Fruit fly (Drosophila melanogaster) whole organism, prepupa: ENCODE measurements around the gene slow.

Experiments
- CG10631 ChIP-seq: fragments of 200-800 bp; sonication (Bioruptor generic); optimal IDR thresholded peaks from 2 replicates; lab custom pipeline; 2016; ENCODE audit warnings: missing biosample characterization, missing genetic modification characterization
- CG10669 ChIP-seq: fragments of 200-800 bp; sonication (Bioruptor generic); optimal IDR thresholded peaks from 3 replicates; lab custom pipeline; 2018; ENCODE audit warnings: missing biosample characterization, mild to moderate bottlenecking, missing genetic modification characterization, moderate library complexity
- CG11762 ChIP-seq: fragments of 200-800 bp; sonication (Bioruptor generic); optimal IDR thresholded peaks from 3 replicates; lab custom pipeline; 2016; ENCODE audit warnings: missing biosample characterization, missing genetic modification characterization; ENCODE audit not compliant: insufficient read depth
- CG15336 ChIP-seq: fragments of 200-800 bp; sonication (Bioruptor generic); IDR thresholded peaks from 2 replicates; pipeline ENCODE4 v1.3.6; 2022; ENCODE audit warnings: missing biosample characterization, missing genetic modification characterization
- CG1621 ChIP-seq: fragments of 200-800 bp; sonication (Bioruptor generic); optimal IDR thresholded peaks from 3 replicates; lab custom pipeline; 2018; ENCODE audit warnings: missing biosample characterization, mild to moderate bottlenecking, missing genetic modification characterization
- CG16779 ChIP-seq: fragments of 200-800 bp; sonication (Bioruptor generic); optimal IDR thresholded peaks from 3 replicates; lab custom pipeline; 2017; ENCODE audit warnings: missing biosample characterization, mild to moderate bottlenecking, missing genetic modification characterization
- CG3032 ChIP-seq: fragments of 200-800 bp; optimal IDR thresholded peaks from 2 replicates; lab custom pipeline; 2019; ENCODE audit warnings: missing biosample characterization, mild to moderate bottlenecking, missing genetic modification characterization, moderate library complexity
- CG31627 ChIP-seq: fragments of 200-800 bp; sonication (Bioruptor generic); optimal IDR thresholded peaks from 3 replicates; lab custom pipeline; 2016; ENCODE audit warnings: missing biosample characterization, missing genetic modification characterization
- CG32006 ChIP-seq: fragments of 200-800 bp; sonication (Bioruptor generic); optimal IDR thresholded peaks from 3 replicates; lab custom pipeline; 2017; ENCODE audit warnings: missing biosample characterization, mild to moderate bottlenecking, missing genetic modification characterization
- CG34406 ChIP-seq: fragments of 200-800 bp; sonication (Bioruptor generic); optimal IDR thresholded peaks from 3 replicates; lab custom pipeline; 2016; ENCODE audit warnings: missing biosample characterization, missing genetic modification characterization
- CG3919 ChIP-seq: fragments of 200-800 bp; sonication (Bioruptor generic); optimal IDR thresholded peaks from 3 replicates; lab custom pipeline; 2016; ENCODE audit warnings: missing biosample characterization, missing genetic modification characterization
- CG6163 ChIP-seq: fragments of 200-800 bp; sonication (Bioruptor generic); IDR thresholded peaks from 3 replicates; pipeline ENCODE4 v1.3.6; 2022; ENCODE audit warnings: missing biosample characterization, missing genetic modification characterization
- CG6276 ChIP-seq: fragments of 200-800 bp; sonication (Bioruptor generic); optimal IDR thresholded peaks from 2 replicates; lab custom pipeline; 2017; ENCODE audit warnings: missing biosample characterization, mild to moderate bottlenecking, missing genetic modification characterization
- CG6792 ChIP-seq: fragments of 200-800 bp; sonication (Bioruptor generic); optimal IDR thresholded peaks from 3 replicates; lab custom pipeline; 2016; ENCODE audit warnings: missing biosample characterization, missing genetic modification characterization
- CG6808 ChIP-seq: fragments of 200-800 bp; sonication (Bioruptor generic); optimal IDR thresholded peaks from 3 replicates; lab custom pipeline; 2017; ENCODE audit warnings: missing biosample characterization, missing genetic modification characterization, mild to moderate bottlenecking, moderate library complexity, missing genetic modification reagents
- CG6854 ChIP-seq: fragments of 200-800 bp; sonication (Bioruptor generic); optimal IDR thresholded peaks from 2 replicates; lab custom pipeline; 2017; ENCODE audit warnings: missing biosample characterization, mild to moderate bottlenecking, missing genetic modification characterization
- CG7368 ChIP-seq: fragments of 200-800 bp; sonication (Bioruptor generic); optimal IDR thresholded peaks from 3 replicates; lab custom pipeline; 2016; ENCODE audit warnings: missing biosample characterization, missing genetic modification characterization
- CG8119 ChIP-seq: fragments of 200-800 bp; sonication (Bioruptor generic); IDR thresholded peaks from 3 replicates; pipeline ENCODE4 v1.3.6; 2022; ENCODE audit warnings: missing biosample characterization, missing genetic modification characterization
- CG8319 ChIP-seq: fragments of 200-800 bp; sonication (Bioruptor generic); optimal IDR thresholded peaks from 3 replicates; lab custom pipeline; 2016; ENCODE audit warnings: missing biosample characterization, missing genetic modification characterization
- CG9139 ChIP-seq: fragments of 200-800 bp; sonication (Bioruptor generic); optimal IDR thresholded peaks from 3 replicates; lab custom pipeline; 2017; ENCODE audit warnings: missing biosample characterization, mild to moderate bottlenecking, missing genetic modification characterization
- Eip78C ChIP-seq: fragments of 200-800 bp; sonication (Bioruptor generic); peaks from one replicate; lab custom pipeline; 2016; ENCODE audit warnings: missing biosample characterization, missing genetic modification characterization
- Ets96B ChIP-seq: fragments of 200-800 bp; optimal IDR thresholded peaks from 2 replicates; lab custom pipeline; 2019; ENCODE audit warnings: missing biosample characterization, mild to moderate bottlenecking, missing genetic modification characterization, moderate library complexity
- Hr39 ChIP-seq: fragments of 200-800 bp; sonication (Bioruptor generic); optimal IDR thresholded peaks from 2 replicates; lab custom pipeline; 2016; ENCODE audit warnings: missing biosample characterization, missing genetic modification characterization
- Hr4 ChIP-seq: fragments of 200-800 bp; sonication (Bioruptor generic); optimal IDR thresholded peaks from 3 replicates; lab custom pipeline; 2016; ENCODE audit warnings: missing biosample characterization, missing genetic modification characterization
- Lpt ChIP-seq: fragments of 200-800 bp; sonication (Bioruptor generic); optimal IDR thresholded peaks from 3 replicates; lab custom pipeline; 2016; ENCODE audit warnings: missing biosample characterization, missing genetic modification characterization
- Met ChIP-seq: fragments of 200-800 bp; sonication (Bioruptor generic); optimal IDR thresholded peaks from 3 replicates; lab custom pipeline; 2016; ENCODE audit warnings: missing biosample characterization, missing genetic modification characterization
- OdsH ChIP-seq: fragments of 200-800 bp; sonication (Bioruptor generic); optimal IDR thresholded peaks from 3 replicates; lab custom pipeline; 2016; ENCODE audit warnings: missing biosample characterization, missing genetic modification characterization
- Smox ChIP-seq: fragments of 200-800 bp; sonication (Bioruptor generic); optimal IDR thresholded peaks from 3 replicates; lab custom pipeline; 2016; ENCODE audit warnings: missing biosample characterization, missing genetic modification characterization
- Sox102F ChIP-seq: fragments of 200-800 bp; sonication (Bioruptor generic); optimal IDR thresholded peaks from 2 replicates; lab custom pipeline; 2016; ENCODE audit warnings: missing biosample characterization, mild to moderate bottlenecking, missing genetic modification characterization
- Sox15 ChIP-seq: fragments of 200-800 bp; sonication (Bioruptor generic); optimal IDR thresholded peaks from 3 replicates; lab custom pipeline; 2016; ENCODE audit warnings: missing biosample characterization, missing genetic modification characterization
- acj6 ChIP-seq: fragments of 200-800 bp; sonication (Bioruptor generic); optimal IDR thresholded peaks from 3 replicates; lab custom pipeline; 2016; ENCODE audit warnings: missing biosample characterization, missing genetic modification characterization
- cyc ChIP-seq: fragments of 200-800 bp; sonication (Bioruptor generic); optimal IDR thresholded peaks from 3 replicates; lab custom pipeline; 2016; ENCODE audit warnings: missing biosample characterization, missing genetic modification characterization
- dsx ChIP-seq: fragments of 200-800 bp; optimal IDR thresholded peaks from 3 replicates; lab custom pipeline; 2019; ENCODE audit warnings: missing biosample characterization, mild to moderate bottlenecking, missing genetic modification characterization, moderate library complexity; ENCODE audit not compliant: poor library complexity, severe bottlenecking
- eg ChIP-seq: fragments of 200-800 bp; sonication (Bioruptor generic); IDR thresholded peaks from 3 replicates; pipeline ENCODE4 v1.3.6; 2022; ENCODE audit warnings: missing biosample characterization, missing genetic modification characterization
- esn ChIP-seq: fragments of 200-800 bp; sonication (Bioruptor generic); optimal IDR thresholded peaks from 2 replicates; lab custom pipeline; 2016; ENCODE audit warnings: missing biosample characterization, mild to moderate bottlenecking, missing genetic modification characterization, moderate library complexity
- fd85E ChIP-seq: fragments of 200-800 bp; sonication (Bioruptor generic); optimal IDR thresholded peaks from 3 replicates; lab custom pipeline; 2016; ENCODE audit warnings: missing biosample characterization, missing genetic modification characterization
- lz ChIP-seq: fragments of 200-800 bp; sonication (Bioruptor generic); optimal IDR thresholded peaks from 3 replicates; lab custom pipeline; 2016; ENCODE audit warnings: missing biosample characterization, missing genetic modification characterization
- net ChIP-seq: fragments of 200-800 bp; sonication (Bioruptor generic); optimal IDR thresholded peaks from 3 replicates; lab custom pipeline; 2016; ENCODE audit warnings: missing biosample characterization, missing genetic modification characterization
- pdm3 ChIP-seq: fragments of 200-800 bp; sonication (Bioruptor generic); optimal IDR thresholded peaks from 3 replicates; lab custom pipeline; 2016; ENCODE audit warnings: missing biosample characterization, missing genetic modification characterization
- salr ChIP-seq, 2 experiments: fragments of 200-800 bp; sonication (Bioruptor generic); optimal IDR thresholded peaks; 3 replicates each; lab custom pipeline; 2016 to 2018; ENCODE audit warnings: missing biosample characterization in 2 of 2, missing genetic modification characterization in 2 of 2, mild to moderate bottlenecking in 1 of 2
- spab ChIP-seq: fragments of 200-800 bp; sonication (Bioruptor generic); optimal IDR thresholded peaks from 2 replicates; lab custom pipeline; 2017; ENCODE audit warnings: missing biosample characterization, mild to moderate bottlenecking, missing genetic modification characterization, missing genetic modification reagents
- ss ChIP-seq, 2 experiments: fragments of 200-800 bp; sonication (Bioruptor generic); optimal IDR thresholded peaks; 2 replicates in 1 of 2; 3 replicates in 1 of 2; lab custom pipeline; 2017 to 2018; ENCODE audit warnings: mild to moderate bottlenecking in 2 of 2, missing biosample characterization in 2 of 2, missing genetic modification characterization in 2 of 2, moderate library complexity in 1 of 2
- svp ChIP-seq: fragments of 200-800 bp; sonication (Bioruptor generic); peaks from one replicate; lab custom pipeline; 2016; ENCODE audit warnings: missing biosample characterization, missing genetic modification characterization
- topi ChIP-seq: fragments of 200-800 bp; sonication (Bioruptor generic); optimal IDR thresholded peaks from 3 replicates; lab custom pipeline; 2016; ENCODE audit warnings: missing biosample characterization, missing genetic modification characterization
- vri ChIP-seq: fragments of 200-800 bp; sonication (Bioruptor generic); optimal IDR thresholded peaks from 3 replicates; lab custom pipeline; 2016; ENCODE audit warnings: missing biosample characterization, mild to moderate bottlenecking, missing genetic modification characterization

The slow gene

dm6 chr3L:4383104-4383503 is 1.1 kb upstream of the slow start (continued):
- peak; percentile 74 for TF ChIP-seq CG10631 (GFP tag; lab: Kevin White, UChicago)
- peak; percentile 92 for TF ChIP-seq spab
- TF ChIP-seq CG10669: peak; percentile 92
- TF ChIP-seq OdsH (GFP tag; lab: Kevin White, UChicago): peak; percentile 61
- TF ChIP-seq CG11762 (GFP tag; lab: Kevin White, UChicago): peak; percentile 61
- no peak for TF ChIP-seq CG34406 (GFP tag; lab: Kevin White, UChicago)
- TF ChIP-seq Hr39 (GFP tag; lab: Kevin White, UChicago): peak; percentile 11

dm6 chr3L:4383543-4384325 is 508 bp upstream of the slow start:
- no peak for TF ChIP-seq salr (GFP tag; optimal IDR thresholded peaks at IDR 0.05; lab: Kevin White, UChicago)
- peak; percentile 60; the same call in 2 of the 3 replicates for TF ChIP-seq CG6163 (GFP tag; lab: Robert Waterston, UW)
- peak; percentile 17 for TF ChIP-seq CG3032
- no peak for TF ChIP-seq spab
- TF ChIP-seq CG6276 (GFP tag; lab: Kevin White, UChicago): no peak
- no peak for TF ChIP-seq CG8319 (GFP tag; lab: Kevin White, UChicago)
- TF ChIP-seq CG7368 (GFP tag; lab: Kevin White, UChicago): no peak
- no peak for TF ChIP-seq pdm3 (GFP tag; lab: Kevin White, UChicago)
- no peak for TF ChIP-seq vri (GFP tag; lab: Kevin White, UChicago)
- TF ChIP-seq ss (GFP tag; optimal IDR thresholded peaks at IDR 0.05; lab: Kevin White, UChicago): no peak
- peak; percentile 40 for TF ChIP-seq esn (GFP tag; lab: Kevin White, UChicago)
- TF ChIP-seq Hr39 (GFP tag; lab: Kevin White, UChicago): no peak
- TF ChIP-seq CG1621 (tag; lab: Kevin White, UChicago): no peak
- TF ChIP-seq CG6854 (GFP tag; lab: Kevin White, UChicago): peak; percentile 14
- TF ChIP-seq Hr4: no peak
- no peak for TF ChIP-seq lz (GFP tag; lab: Kevin White, UChicago)
- peak; percentile 22 for TF ChIP-seq CG32006 (GFP tag; lab: Kevin White, UChicago)
- TF ChIP-seq Sox15: no peak
- no peak for TF ChIP-seq acj6 (GFP tag; lab: Kevin White, UChicago)
- TF ChIP-seq cyc: peak; percentile 19
- TF ChIP-seq Smox (GFP tag; lab: Kevin White, UChicago): peak; percentile 25
- TF ChIP-seq CG16779: no peak
- TF ChIP-seq CG8119 (GFP tag; lab: Robert Waterston, UW): no peak
- TF ChIP-seq Eip78C (GFP tag; lab: Kevin White, UChicago): peak; percentile 68
- no peak for TF ChIP-seq dsx (GFP tag; lab: Kevin White, UChicago)
- TF ChIP-seq net (GFP tag; lab: Kevin White, UChicago): no peak
- TF ChIP-seq Met (GFP tag; lab: Kevin White, UChicago): peak; percentile 23
- peak; percentile 32 for TF ChIP-seq topi
- TF ChIP-seq CG6808: no peak
- peak; percentile 67 for TF ChIP-seq svp

- no peak for TF ChIP-seq CG11762 (GFP tag; lab: Kevin White, UChicago)
- peak; percentile 45 for TF ChIP-seq svp
- TF ChIP-seq, all 60 proteins: peak for 1
These were observed 4.0 kb downstream of the slow start for dm6 chr3L:4388215-4388614.

- TF ChIP-seq CG6163 (GFP tag; lab: Robert Waterston, UW) (no peak), Sox102F (peak; percentile 26), CG11762 (GFP tag; lab: Kevin White, UChicago) (no peak), CG8319 (GFP tag; lab: Kevin White, UChicago) (no peak), CG3032 (no peak), CG3919 (peak; percentile 39), CG6854 (GFP tag; lab: Kevin White, UChicago) (no peak), CG34406 (GFP tag; lab: Kevin White, UChicago) (no peak), CG31627 (GFP tag; lab: Kevin White, UChicago) (peak; percentile 47), CG9139 (GFP tag; lab: Kevin White, UChicago) (no peak), Hr39 (GFP tag; lab: Kevin White, UChicago) (peak; percentile 42), CG6792 (GFP tag; lab: Kevin White, UChicago) (no peak), CG10669 (no peak), Hr4 (no peak), fd85E (GFP tag; lab: Kevin White, UChicago) (no peak), Ets96B (tag; lab: Kevin White, UChicago) (no peak), CG15336 (GFP tag; lab: Robert Waterston, UW) (peak; percentile 50; the same call in 1 of the 2 replicates), Lpt (GFP tag; lab: Kevin White, UChicago) (no peak), eg (GFP tag; lab: Robert Waterston, UW) (0 out of 3 replicates have a peak, but pooled peaks have one; percentile 8)
These were observed 4.9 kb downstream of the slow start for dm6 chr3L:4389104-4389503.
